Worm (Caenorhabditis elegans) whole organism, L4 larva: ENCODE results near the gene sra-32.

Experiments
- F10B5.3 ChIP-seq: sonication (generic microtip); optimal IDR thresholded peaks from 2 replicates; lab custom pipeline; 2016; ENCODE audit warnings: mild to moderate bottlenecking, missing genetic modification characterization, missing compliant biosample characterization
- F26F4.8 ChIP-seq: fragments of 200-800 bp; sonication (Bioruptor generic); conservative IDR thresholded peaks from 2 replicates; pipeline ENCODE4 v1.3.6; 2022; ENCODE audit warnings: missing genetic modification characterization, missing compliant biosample characterization
- Y48G9A.11 ChIP-seq: fragments of 200-800 bp; sonication (Bioruptor generic); IDR thresholded peaks from 2 replicates; pipeline ENCODE4 v1.3.6; 2022; ENCODE audit warnings: missing genetic modification reagents, missing genetic modification characterization, missing compliant biosample characterization
- Y5F2A.4 ChIP-seq: fragments of 200-800 bp; sonication (Bioruptor generic); optimal IDR thresholded peaks from 2 replicates; lab custom pipeline; 2018; ENCODE audit warnings: mild to moderate bottlenecking, missing genetic modification characterization, missing compliant biosample characterization
- Y75B8A.6 ChIP-seq: fragments of 200-800 bp; sonication (Bioruptor generic); IDR thresholded peaks from 2 replicates; pipeline ENCODE4 v1.3.6; 2022; ENCODE audit warnings: missing genetic modification reagents, missing genetic modification characterization, missing compliant biosample characterization
- ZK546.5 ChIP-seq, 2 experiments: sonication (generic microtip); optimal IDR thresholded peaks; 2 replicates each; lab custom pipeline; 2017; ENCODE audit warnings: missing biosample characterization in 2 of 2, missing genetic modification characterization in 2 of 2
- aha-1 ChIP-seq: fragments of 150-350 bp; peaks from one replicate; lab custom pipeline; 2014; ENCODE audit warnings: missing biosample characterization, missing genetic modification characterization
- aly-2 ChIP-seq: sonication (generic microtip); optimal IDR thresholded peaks from 2 replicates; lab custom pipeline; 2018; ENCODE audit warnings: missing biosample characterization, missing genetic modification characterization
- attf-4 ChIP-seq: sonication (generic microtip); optimal IDR thresholded peaks from 3 replicates; lab custom pipeline; 2017; ENCODE audit warnings: missing biosample characterization, missing genetic modification characterization
- ceh-82 ChIP-seq: sonication (generic microtip); optimal IDR thresholded peaks from 2 replicates; lab custom pipeline; 2017; ENCODE audit warnings: missing biosample characterization, missing genetic modification characterization
- ces-1 ChIP-seq: fragments of 150-350 bp; sonication (generic microtip); optimal IDR thresholded peaks from 4 replicates; lab custom pipeline; 2014; ENCODE audit warnings: missing biosample characterization, missing genetic modification reagents, missing genetic modification characterization
- dmd-9 ChIP-seq: fragments of 200-800 bp; sonication (Bioruptor generic); IDR thresholded peaks from 2 replicates; pipeline ENCODE4 v1.3.6; 2022; ENCODE audit warnings: missing genetic modification reagents, missing genetic modification characterization, missing compliant biosample characterization
- dve-1 ChIP-seq: sonication (generic microtip); optimal IDR thresholded peaks from 2 replicates; lab custom pipeline; 2017; ENCODE audit warnings: antibody characterized with exemption, mild to moderate bottlenecking, missing genetic modification characterization, missing compliant biosample characterization; ENCODE audit not compliant: insufficient read depth
- egl-27 ChIP-seq: sonication (generic microtip); optimal IDR thresholded peaks from 3 replicates; lab custom pipeline; 2017; ENCODE audit warnings: missing biosample characterization, missing genetic modification reagents, missing genetic modification characterization
- egl-43 ChIP-seq: fragments of 200-800 bp; sonication (Bioruptor generic); IDR thresholded peaks from 2 replicates; pipeline ENCODE4 v1.3.6; 2022; ENCODE audit warnings: missing genetic modification reagents, missing genetic modification characterization, missing compliant biosample characterization
- fkh-10 ChIP-seq: fragments of 150-350 bp; optimal IDR thresholded peaks from 2 replicates; lab custom pipeline; 2014; ENCODE audit warnings: missing biosample characterization, missing genetic modification reagents, missing genetic modification characterization
- fos-1 ChIP-seq: fragments of 150-350 bp; optimal IDR thresholded peaks from 2 replicates; lab custom pipeline; 2014; ENCODE audit warnings: missing biosample characterization, missing genetic modification characterization
- hlh-11 ChIP-seq: fragments of 200-800 bp; sonication (Bioruptor generic); optimal IDR thresholded peaks from 2 replicates; lab custom pipeline; 2018; ENCODE audit warnings: mild to moderate bottlenecking, missing genetic modification characterization, missing compliant biosample characterization
- hmg-1.1 ChIP-seq: fragments of 200-800 bp; sonication (Bioruptor generic); IDR thresholded peaks from 2 replicates; pipeline ENCODE4 v1.3.6; 2022; ENCODE audit warnings: missing genetic modification reagents, missing genetic modification characterization, missing compliant biosample characterization
- jun-1 ChIP-seq: fragments of 150-350 bp; optimal IDR thresholded peaks from 2 replicates; lab custom pipeline; 2014; ENCODE audit warnings: missing biosample characterization, missing genetic modification reagents, missing genetic modification characterization
- lin-13 ChIP-seq: fragments of 150-350 bp; optimal IDR thresholded peaks from 2 replicates; lab custom pipeline; 2014; ENCODE audit warnings: missing biosample characterization, missing genetic modification reagents, missing genetic modification characterization
- lin-29 ChIP-seq: fragments of 200-800 bp; sonication (Bioruptor generic); IDR thresholded peaks from 2 replicates; pipeline ENCODE4 v1.3.6; 2022; ENCODE audit warnings: missing genetic modification reagents, missing genetic modification characterization, missing compliant biosample characterization
- lir-3 ChIP-seq: sonication (generic microtip); optimal IDR thresholded peaks from 2 replicates; lab custom pipeline; 2016; ENCODE audit warnings: mild to moderate bottlenecking, missing genetic modification characterization, missing compliant biosample characterization
- lsy-2 ChIP-seq, 2 experiments: fragments of 150-350 bp in 1 of 2; sonication (generic microtip) in 1 of 2; optimal IDR thresholded peaks; 2 replicates each; lab custom pipeline; 2014 to 2017; ENCODE audit warnings: missing biosample characterization in 2 of 2, missing genetic modification characterization in 2 of 2
- mdt-29 ChIP-seq: fragments of 200-800 bp; sonication (Bioruptor generic); IDR thresholded peaks from 2 replicates; pipeline ENCODE4 v1.3.6; 2022; ENCODE audit warnings: missing genetic modification reagents, missing genetic modification characterization, missing compliant biosample characterization
- mes-2 ChIP-seq: sonication (generic microtip); optimal IDR thresholded peaks from 2 replicates; lab custom pipeline; 2016; ENCODE audit warnings: missing genotype, mild to moderate bottlenecking, missing genetic modification characterization, missing compliant biosample characterization; ENCODE audit not compliant: poor library complexity, severe bottlenecking
- mxl-3 ChIP-seq: fragments of 200-800 bp; sonication (Bioruptor generic); optimal IDR thresholded peaks from 2 replicates; lab custom pipeline; 2018; ENCODE audit warnings: mild to moderate bottlenecking, missing genetic modification characterization, missing compliant biosample characterization
- nhr-111 ChIP-seq: fragments of 200-800 bp; sonication (Bioruptor generic); optimal IDR thresholded peaks from 2 replicates; lab custom pipeline; 2018; ENCODE audit warnings: mild to moderate bottlenecking, missing genetic modification characterization, missing compliant biosample characterization
- nhr-25 ChIP-seq: sonication (generic microtip); optimal IDR thresholded peaks from 2 replicates; lab custom pipeline; 2017; ENCODE audit warnings: missing genetic modification characterization, mild to moderate bottlenecking, missing compliant biosample characterization, antibody characterized with exemption, moderate library complexity, borderline replicate concordance; ENCODE audit not compliant: insufficient read depth
- nhr-28 ChIP-seq: fragments of 150-350 bp; optimal IDR thresholded peaks from 2 replicates; lab custom pipeline; 2014; ENCODE audit warnings: missing biosample characterization, missing genetic modification characterization
- nhr-41 ChIP-seq: fragments of 200-800 bp; sonication (Bioruptor generic); IDR thresholded peaks from 2 replicates; pipeline ENCODE4 v1.3.6; 2022; ENCODE audit warnings: missing genetic modification reagents, missing genetic modification characterization, missing compliant biosample characterization
- nhr-48 ChIP-seq: sonication (generic microtip); optimal IDR thresholded peaks from 2 replicates; lab custom pipeline; 2016; ENCODE audit warnings: mild to moderate bottlenecking, missing genetic modification characterization, missing compliant biosample characterization
- nhr-76 ChIP-seq: fragments of 150-350 bp; optimal IDR thresholded peaks from 2 replicates; lab custom pipeline; 2014; ENCODE audit warnings: missing biosample characterization, missing genetic modification characterization
- nhr-77 ChIP-seq: fragments of 150-350 bp; optimal IDR thresholded peaks from 2 replicates; lab custom pipeline; 2014; ENCODE audit warnings: missing biosample characterization, missing genetic modification characterization
- pqm-1 ChIP-seq: sonication (generic microtip); optimal IDR thresholded peaks from 2 replicates; lab custom pipeline; 2017; ENCODE audit warnings: missing biosample characterization, missing genetic modification characterization
- sdz-12 ChIP-seq: fragments of 200-800 bp; sonication (Bioruptor generic); optimal IDR thresholded peaks from 2 replicates; lab custom pipeline; 2018; ENCODE audit warnings: mild to moderate bottlenecking, missing genetic modification characterization, missing compliant biosample characterization
- set-16 ChIP-seq: fragments of 200-800 bp; sonication (Bioruptor generic); IDR thresholded peaks from 2 replicates; pipeline ENCODE4 v1.3.6; 2022; ENCODE audit warnings: missing genetic modification reagents, missing genetic modification characterization, missing compliant biosample characterization
- skn-1 ChIP-seq: fragments of 150-350 bp; optimal IDR thresholded peaks from 2 replicates; lab custom pipeline; 2014; ENCODE audit warnings: missing biosample characterization, missing genetic modification characterization
- snpc-4 ChIP-seq: fragments of 150-350 bp; optimal IDR thresholded peaks from 2 replicates; lab custom pipeline; 2014; ENCODE audit warnings: missing biosample characterization, missing genetic modification characterization
- spr-1 ChIP-seq: sonication (generic microtip); optimal IDR thresholded peaks from 2 replicates; lab custom pipeline; 2016; ENCODE audit warnings: mild to moderate bottlenecking, missing genetic modification characterization, missing compliant biosample characterization
- spr-3 ChIP-seq: fragments of 200-800 bp; sonication (Bioruptor generic); optimal IDR thresholded peaks from 2 replicates; lab custom pipeline; 2018; ENCODE audit warnings: mild to moderate bottlenecking, missing genetic modification characterization, missing compliant biosample characterization
- tag-97 ChIP-seq: fragments of 200-800 bp; sonication (Bioruptor generic); IDR thresholded peaks from 2 replicates; pipeline ENCODE4 v1.3.6; 2022; ENCODE audit warnings: missing genetic modification characterization, missing compliant biosample characterization
- unc-62 ChIP-seq, 3 experiments: fragments of 150-350 bp in 1 of 3; sonication (generic microtip); optimal IDR thresholded peaks in 2 of 3; peaks in 1 of 3; 1 replicate in 1 of 3; 2 replicates in 2 of 3; lab custom pipeline; 2014 to 2017; ENCODE audit warnings: missing biosample characterization in 3 of 3, missing genetic modification characterization in 3 of 3, missing genetic modification reagents in 3 of 3, missing genotype in 1 of 3
- zfp-2 ChIP-seq: sonication (generic microtip); optimal IDR thresholded peaks from 2 replicates; lab custom pipeline; 2016; ENCODE audit warnings: mild to moderate bottlenecking, missing genetic modification characterization, missing compliant biosample characterization
- zip-11 ChIP-seq: fragments of 200-800 bp; sonication (Bioruptor generic); IDR thresholded peaks from 2 replicates; pipeline ENCODE4 v1.3.6; 2022; ENCODE audit warnings: missing genetic modification characterization, missing compliant biosample characterization
- zip-2 ChIP-seq: fragments of 150-350 bp; optimal IDR thresholded peaks from 2 replicates; lab custom pipeline; 2014; ENCODE audit warnings: missing biosample characterization, missing genetic modification characterization

The sra-32 gene

ce11 chrII:4571868-4572267 lies 40.1 kb upstream of the sra-32 start, which contains the start of gene vab-1:
Gene vab-1, plus strand, starts transcription at chrII:4572000.
- TF ChIP-seq egl-27 (tag; lab: Kevin White, UChicago) (no peak), unc-62 (GFP tag; optimal IDR thresholded peaks at IDR 0.05 in 1 of 2; lab: Kevin White, UChicago) (peak in 1 of 2 experiments; percentile 50), unc-62 (tag; optimal IDR thresholded peaks at IDR 0.05; lab: Kevin White, UChicago) (no peak)
- TF ChIP-seq, all 104 proteins: peak for 1

ce11 chrII:4571112-4571511 lies 39.3 kb upstream of the sra-32 start:
- TF ChIP-seq set-16 (GFP tag; lab: Robert Waterston, UW) (peak; percentile 87), mxl-3 (no peak), aly-2 (tag; lab: Kevin White, UChicago) (no peak), tag-97 (GFP tag; lab: Robert Waterston, UW) (no peak), fos-1 (tag; lab: Kevin White, UChicago) (no peak), nhr-41 (GFP tag; lab: Robert Waterston, UW) (no peak), pqm-1 (tag; lab: Kevin White, UChicago) (no peak), Y75B8A.6 (GFP tag; lab: Robert Waterston, UW) (no peak), egl-43 (0 out of 2 replicates have a peak, but pooled peaks have one; percentile 46)
- TF ChIP-seq, all 104 proteins: peak for 2

ce11 chrII:4566237-4566636 lies 34.5 kb upstream of the sra-32 start:
- TF ChIP-seq snpc-4 (no peak), lsy-2 (tag; optimal IDR thresholded peaks at IDR 0.05; lab: Kevin White, UChicago) (peak in 1 of 2 experiments; percentile 27), mdt-29 (no peak), Y5F2A.4 (GFP tag; lab: Kevin White, UChicago) (no peak), zfp-2 (no peak)

ce11 chrII:4565205-4565604 lies 33.4 kb upstream of the sra-32 start:
- TF ChIP-seq ces-1 (GFP tag; lab: Kevin White, UChicago) (no peak), lir-3 (tag; lab: Kevin White, UChicago) (no peak), ceh-82 (tag; lab: Kevin White, UChicago) (no peak), nhr-25 (tag; lab: Kevin White, UChicago) (no peak), ZK546.5 (tag; optimal IDR thresholded peaks at IDR 0.05; lab: Kevin White, UChicago) (no peak), fkh-10 (no peak), spr-1 (tag; lab: Kevin White, UChicago) (no peak), sdz-12 (GFP tag; lab: Kevin White, UChicago) (no peak), aha-1 (tag; lab: Kevin White, UChicago) (no peak), spr-3 (GFP tag; lab: Kevin White, UChicago) (no peak), nhr-77 (tag; lab: Kevin White, UChicago) (no peak), attf-4 (tag; lab: Kevin White, UChicago) (no peak), nhr-48 (tag; lab: Kevin White, UChicago) (no peak), skn-1 (no peak), nhr-76 (tag; lab: Kevin White, UChicago) (no peak), mes-2 (tag; lab: Kevin White, UChicago) (peak; percentile 6), Y48G9A.11 (GFP tag; lab: Robert Waterston, UW) (no peak), nhr-28 (tag; lab: Kevin White, UChicago) (no peak), fos-1 (tag; lab: Kevin White, UChicago) (no peak), hmg-1.1 (0 out of 2 replicates have a peak, but pooled peaks have one; percentile 12), lin-29 (GFP tag; lab: Robert Waterston, UW) (no peak), nhr-111 (GFP tag; lab: Kevin White, UChicago) (peak; percentile 56), dmd-9 (GFP tag; lab: Robert Waterston, UW) (no peak), Y75B8A.6 (GFP tag; lab: Robert Waterston, UW) (no peak), hlh-11 (peak; percentile 9), zip-11 (GFP tag; lab: Robert Waterston, UW) (no peak), lin-13 (GFP tag; lab: Kevin White, UChicago) (no peak), F26F4.8 (peak; percentile 65), egl-27 (tag; lab: Kevin White, UChicago) (no peak), dve-1 (tag; lab: Kevin White, UChicago) (peak; percentile 19), F10B5.3 (tag; lab: Kevin White, UChicago) (no peak), zip-2 (no peak), jun-1 (tag; lab: Kevin White, UChicago) (no peak)
